Fruit fly (Drosophila melanogaster) whole organism, embryonic: ENCODE measurements around the gene CG43163.

Experiments used
- Antp ChIP-seq: fragments of 200-800 bp; sonication (Bioruptor generic); optimal IDR thresholded peaks from 3 replicates; lab custom pipeline; 2016; ENCODE audit warnings: missing biosample characterization, missing genetic modification characterization
- Atf6 ChIP-seq: fragments of 200-800 bp; sonication (Bioruptor generic); IDR thresholded peaks from 2 replicates; pipeline ENCODE4 v1.3.6; 2022; ENCODE audit warnings: missing biosample characterization, missing genetic modification characterization
- CG10654 ChIP-seq: fragments of 200-800 bp; sonication (Bioruptor generic); optimal IDR thresholded peaks from 2 replicates; lab custom pipeline; 2016; ENCODE audit warnings: missing biosample characterization, missing genetic modification characterization
- CG10979 ChIP-seq: fragments of 200-800 bp; sonication (Bioruptor generic); optimal IDR thresholded peaks from 2 replicates; lab custom pipeline; 2018; ENCODE audit warnings: missing biosample characterization, mild to moderate bottlenecking, missing genetic modification characterization, moderate library complexity
- CG11093 ChIP-seq: fragments of 200-800 bp; sonication (Bioruptor generic); IDR thresholded peaks from 3 replicates; pipeline ENCODE4 v1.3.6; 2022; ENCODE audit warnings: missing biosample characterization, missing genetic modification characterization
- CG11504 ChIP-seq: fragments of 200-800 bp; sonication (Bioruptor generic); optimal IDR thresholded peaks from 3 replicates; lab custom pipeline; 2019; ENCODE audit warnings: missing biosample characterization, mild to moderate bottlenecking, missing genetic modification characterization, moderate library complexity
- CG11696 ChIP-seq: fragments of 200-800 bp; sonication (Bioruptor generic); IDR thresholded peaks from 2 replicates; pipeline ENCODE4 v1.3.6; 2022; ENCODE audit warnings: missing biosample characterization, missing genetic modification characterization
- CG1233 ChIP-seq: fragments of 200-800 bp; sonication (Bioruptor generic); optimal IDR thresholded peaks from 4 replicates; lab custom pipeline; 2018; ENCODE audit warnings: missing biosample characterization, mild to moderate bottlenecking, missing genetic modification characterization
- CG12659 ChIP-seq: fragments of 200-800 bp; sonication (Bioruptor generic); optimal IDR thresholded peaks from 3 replicates; lab custom pipeline; 2017; ENCODE audit warnings: mild to moderate bottlenecking, missing biosample characterization, missing genetic modification reagents, missing genetic modification characterization
- CG12769 ChIP-seq: fragments of 200-800 bp; sonication (Bioruptor generic); optimal IDR thresholded peaks from 2 replicates; lab custom pipeline; 2019; ENCODE audit warnings: missing biosample characterization, mild to moderate bottlenecking, missing genetic modification characterization, moderate library complexity
- CG14860 ChIP-seq: fragments of 200-800 bp; sonication (Bioruptor generic); IDR thresholded peaks from 3 replicates; pipeline ENCODE4 v1.3.6; 2022; ENCODE audit warnings: missing biosample characterization, missing genetic modification characterization; ENCODE audit not compliant: partially characterized antibody
- CG15479 ChIP-seq: fragments of 200-800 bp; sonication (Bioruptor generic); optimal IDR thresholded peaks from 3 replicates; lab custom pipeline; 2019; ENCODE audit warnings: missing biosample characterization, mild to moderate bottlenecking, missing genetic modification characterization, moderate library complexity
- CG18262 ChIP-seq: fragments of 200-800 bp; optimal IDR thresholded peaks from 3 replicates; lab custom pipeline; 2019; ENCODE audit warnings: missing biosample characterization, mild to moderate bottlenecking, missing genetic modification characterization, moderate library complexity
- CG30403 ChIP-seq: fragments of 200-800 bp; sonication (Bioruptor generic); optimal IDR thresholded peaks from 3 replicates; lab custom pipeline; 2016; ENCODE audit warnings: missing biosample characterization, missing genetic modification characterization
- CG4617 ChIP-seq: fragments of 200-800 bp; sonication (Bioruptor generic); optimal IDR thresholded peaks from 3 replicates; lab custom pipeline; 2016; ENCODE audit warnings: missing biosample characterization, missing genetic modification characterization, borderline replicate concordance
- CG6254 ChIP-seq: fragments of 200-800 bp; sonication (Bioruptor generic); optimal IDR thresholded peaks from 3 replicates; lab custom pipeline; 2017; ENCODE audit warnings: mild to moderate bottlenecking, missing biosample characterization, missing genetic modification reagents, missing genetic modification characterization
- CG7745 ChIP-seq: fragments of 200-800 bp; sonication (Bioruptor generic); optimal IDR thresholded peaks from 2 replicates; lab custom pipeline; 2018; ENCODE audit warnings: missing biosample characterization, mild to moderate bottlenecking, missing genetic modification characterization, moderate library complexity
- CG7963 ChIP-seq: fragments of 200-800 bp; sonication (Bioruptor generic); IDR thresholded peaks from 3 replicates; pipeline ENCODE4 v1.3.6; 2022; ENCODE audit warnings: missing biosample characterization, missing genetic modification characterization; ENCODE audit not compliant: partially characterized antibody
- CG9437 ChIP-seq: fragments of 200-800 bp; sonication (Bioruptor generic); optimal IDR thresholded peaks from 2 replicates; lab custom pipeline; 2018; ENCODE audit warnings: missing biosample characterization, mild to moderate bottlenecking, missing genetic modification characterization
- CG9797 ChIP-seq: fragments of 200-800 bp; sonication (Bioruptor generic); optimal IDR thresholded peaks from 3 replicates; lab custom pipeline; 2018; ENCODE audit warnings: missing biosample characterization, mild to moderate bottlenecking, missing genetic modification characterization
- Camta ChIP-seq: fragments of 200-800 bp; sonication (Bioruptor generic); optimal IDR thresholded peaks from 2 replicates; lab custom pipeline; 2016; ENCODE audit warnings: missing biosample characterization, missing genetic modification characterization
- Dfd ChIP-seq, 2 experiments: fragments of >200 bp; optimal IDR thresholded peaks; 2 replicates each; lab custom pipeline; 2017; ENCODE audit warnings: missing biosample characterization in 2 of 2, missing genetic modification characterization in 2 of 2
- Hr3 ChIP-seq: fragments of 200-800 bp; sonication (Bioruptor generic); optimal IDR thresholded peaks from 3 replicates; lab custom pipeline; 2016; ENCODE audit warnings: missing biosample characterization, missing genetic modification characterization
- Jarid2 ChIP-seq: fragments of 200-800 bp; sonication (Bioruptor generic); optimal IDR thresholded peaks from 3 replicates; lab custom pipeline; 2017; ENCODE audit warnings: mild to moderate bottlenecking, missing biosample characterization, missing genetic modification reagents, missing genetic modification characterization
- MBD-R2 ChIP-seq: fragments of 200-800 bp; sonication (Bioruptor generic); IDR thresholded peaks from 2 replicates; pipeline ENCODE4 v1.3.6; 2022; ENCODE audit warnings: missing biosample characterization, missing genetic modification characterization
- Mad ChIP-seq: fragments of 200-800 bp; sonication (Bioruptor generic); optimal IDR thresholded peaks from 2 replicates; lab custom pipeline; 2016; ENCODE audit warnings: missing biosample characterization, missing genetic modification characterization
- Meics ChIP-seq: fragments of 200-800 bp; sonication (Bioruptor generic); optimal IDR thresholded peaks from 2 replicates; lab custom pipeline; 2017; ENCODE audit warnings: missing biosample characterization, mild to moderate bottlenecking, missing genetic modification characterization
- Mrtf ChIP-seq: fragments of 200-800 bp; sonication (Bioruptor generic); IDR thresholded peaks from 3 replicates; pipeline ENCODE4 v1.3.6; 2022; ENCODE audit warnings: missing biosample characterization, missing genetic modification characterization
- Oaz ChIP-seq: fragments of 200-800 bp; sonication (Bioruptor generic); IDR thresholded peaks from 2 replicates; pipeline ENCODE4 v1.3.6; 2022; ENCODE audit warnings: missing biosample characterization, missing genetic modification characterization
- Scr ChIP-seq: fragments of 200-800 bp; sonication (Bioruptor generic); IDR thresholded peaks from 2 replicates; pipeline ENCODE4 v1.3.6; 2022; ENCODE audit warnings: missing biosample characterization, missing genetic modification characterization; ENCODE audit not compliant: partially characterized antibody
- bab2 ChIP-seq: fragments of 200-800 bp; sonication (Bioruptor generic); optimal IDR thresholded peaks from 2 replicates; lab custom pipeline; 2016; ENCODE audit warnings: missing biosample characterization, missing genetic modification characterization
- crc ChIP-seq: fragments of 200-800 bp; sonication (Bioruptor generic); optimal IDR thresholded peaks from 2 replicates; lab custom pipeline; 2016; ENCODE audit warnings: missing biosample characterization, missing genetic modification characterization
- disco-r ChIP-seq: fragments of 200-800 bp; sonication (Bioruptor generic); optimal IDR thresholded peaks from 2 replicates; lab custom pipeline; 2016; ENCODE audit warnings: missing biosample characterization, missing genetic modification characterization
- dm ChIP-seq: fragments of 200-800 bp; sonication (Bioruptor generic); optimal IDR thresholded peaks from 3 replicates; lab custom pipeline; 2016; ENCODE audit warnings: missing biosample characterization, missing genetic modification characterization
- esg ChIP-seq: fragments of 200-800 bp; sonication (Bioruptor generic); conservative IDR thresholded peaks from 2 replicates; pipeline ENCODE4 v1.3.6; 2022; ENCODE audit warnings: missing biosample characterization, missing genetic modification characterization
- exex ChIP-seq: fragments of 200-800 bp; sonication (Bioruptor generic); optimal IDR thresholded peaks from 4 replicates; lab custom pipeline; 2018; ENCODE audit warnings: missing biosample characterization, mild to moderate bottlenecking, missing genetic modification characterization, moderate library complexity
- fd96Cb ChIP-seq: fragments of 200-800 bp; sonication (Bioruptor generic); optimal IDR thresholded peaks from 2 replicates; lab custom pipeline; 2018; ENCODE audit warnings: missing biosample characterization, mild to moderate bottlenecking, missing genetic modification characterization, moderate library complexity
- grau ChIP-seq: fragments of 200-800 bp; optimal IDR thresholded peaks from 3 replicates; lab custom pipeline; 2019; ENCODE audit warnings: missing biosample characterization, mild to moderate bottlenecking, missing genetic modification characterization, moderate library complexity
- gsb-n ChIP-seq: fragments of 200-800 bp; sonication (Bioruptor generic); optimal IDR thresholded peaks from 3 replicates; lab custom pipeline; 2018; ENCODE audit warnings: missing biosample characterization, mild to moderate bottlenecking, missing genetic modification characterization
- her ChIP-seq: fragments of 200-800 bp; sonication (Bioruptor generic); optimal IDR thresholded peaks from 2 replicates; lab custom pipeline; 2016; ENCODE audit warnings: missing biosample characterization, missing genetic modification characterization
- mam ChIP-seq: fragments of 200-800 bp; sonication (Bioruptor generic); optimal IDR thresholded peaks from 3 replicates; lab custom pipeline; 2016; ENCODE audit warnings: missing biosample characterization, missing genetic modification characterization
- nmo ChIP-seq: fragments of 200-800 bp; sonication (Bioruptor generic); optimal IDR thresholded peaks from 2 replicates; lab custom pipeline; 2018; ENCODE audit warnings: missing biosample characterization, mild to moderate bottlenecking, missing genetic modification characterization, moderate library complexity
- odd ChIP-seq: fragments of 200-800 bp; sonication (Bioruptor generic); optimal IDR thresholded peaks from 2 replicates; lab custom pipeline; 2017; ENCODE audit warnings: missing biosample characterization, mild to moderate bottlenecking, missing genetic modification characterization
- phol ChIP-seq: fragments of 200-800 bp; sonication (Bioruptor generic); optimal IDR thresholded peaks from 3 replicates; lab custom pipeline; 2018; ENCODE audit warnings: missing biosample characterization, mild to moderate bottlenecking, missing genetic modification characterization, moderate library complexity
- row ChIP-seq: fragments of 200-800 bp; sonication (Bioruptor generic); IDR thresholded peaks from 3 replicates; pipeline ENCODE4 v1.3.6; 2022; ENCODE audit warnings: missing biosample characterization, missing genetic modification characterization
- seq ChIP-seq: fragments of 200-800 bp; sonication (Bioruptor generic); IDR thresholded peaks from 2 replicates; pipeline ENCODE4 v1.3.6; 2022; ENCODE audit warnings: missing biosample characterization, missing genetic modification characterization
- tap ChIP-seq: fragments of 200-800 bp; optimal IDR thresholded peaks from 3 replicates; lab custom pipeline; 2019; ENCODE audit warnings: missing biosample characterization, mild to moderate bottlenecking, missing genetic modification characterization, moderate library complexity
- tx ChIP-seq: fragments of 200-800 bp; sonication (Bioruptor generic); optimal IDR thresholded peaks from 2 replicates; lab custom pipeline; 2016; ENCODE audit warnings: missing biosample characterization, missing genetic modification characterization
- usp ChIP-seq: fragments of >200 bp; optimal IDR thresholded peaks from 2 replicates; lab custom pipeline; 2017; ENCODE audit warnings: missing biosample characterization, missing genetic modification characterization

The CG43163 gene

dm6 chr3L:8441745-8442575 lies 65.0 kb downstream of the CG43163 start, which contains the start of gene Unr (continued):
- peak; percentile 66 for TF ChIP-seq odd (GFP tag; lab: Kevin White, UChicago)
- TF ChIP-seq CG12659 (GFP tag; lab: Kevin White, UChicago): peak; percentile 85
- peak; percentile 63 for TF ChIP-seq CG11504
- peak; percentile 78 for TF ChIP-seq nmo (GFP tag; lab: Kevin White, UChicago)
- peak; percentile 61 for TF ChIP-seq CG10979 (tag; lab: Kevin White, UChicago)
- TF ChIP-seq phol (tag; lab: Kevin White, UChicago): peak; percentile 99
- TF ChIP-seq disco-r: peak; percentile 63
- peak; percentile 39 for TF ChIP-seq Jarid2
- peak; percentile 77 for TF ChIP-seq Atf6
- peak; percentile 76 for TF ChIP-seq her (GFP tag; lab: Kevin White, UChicago)
- peak; percentile 58 for TF ChIP-seq CG9437
- TF ChIP-seq CG1233 (GFP tag; lab: Kevin White, UChicago): peak; percentile 87
- TF ChIP-seq Antp (GFP tag; lab: Kevin White, UChicago): peak; percentile 82
- TF ChIP-seq bab2 (GFP tag; lab: Kevin White, UChicago): peak; percentile 88
- TF ChIP-seq gsb-n: peak; percentile 49
- TF ChIP-seq esg (GFP tag; lab: Robert Waterston, UW): peak; percentile 56
- TF ChIP-seq CG30403 (GFP tag; lab: Kevin White, UChicago): peak; percentile 87
- TF ChIP-seq CG10654 (GFP tag; lab: Kevin White, UChicago): peak; percentile 74
- TF ChIP-seq Meics (GFP tag; lab: Kevin White, UChicago): peak; percentile 79
- TF ChIP-seq crc (GFP tag; lab: Kevin White, UChicago): peak; percentile 62
- peak; percentile 77 for TF ChIP-seq MBD-R2 (GFP tag; lab: Robert Waterston, UW)
- peak; percentile 67; the same call in 2 of the 3 replicates for TF ChIP-seq Mrtf
- TF ChIP-seq CG11696 (GFP tag; lab: Robert Waterston, UW): peak; percentile 71
- peak; percentile 54 for TF ChIP-seq tap
- 0 out of 3 replicates have a peak, but pooled peaks have one; percentile 24 for TF ChIP-seq CG11093 (GFP tag; lab: Robert Waterston, UW)
- TF ChIP-seq CG9797 (GFP tag; lab: Kevin White, UChicago): peak; percentile 25
- no peak for TF ChIP-seq Scr
- peak; percentile 34 for TF ChIP-seq exex (tag; lab: Kevin White, UChicago)
- TF ChIP-seq Camta (GFP tag; lab: Kevin White, UChicago): peak; percentile 63
- TF ChIP-seq CG14860 (GFP tag; lab: Robert Waterston, UW): peak; percentile 15; the same call in 1 of the 3 replicates
- TF ChIP-seq CG7963 (GFP tag; lab: Robert Waterston, UW): no peak
- peak; percentile 49 for TF ChIP-seq tx (GFP tag; lab: Kevin White, UChicago)
- peak; percentile 32 for TF ChIP-seq CG6254
- TF ChIP-seq CG7745 (tag; lab: Kevin White, UChicago): no peak
- TF ChIP-seq grau (tag; lab: Kevin White, UChicago): peak; percentile 74
- no peak for TF ChIP-seq Dfd (GFP tag; optimal IDR thresholded peaks at IDR 0.05; lab: Kevin White, UChicago)
- TF ChIP-seq CG15479 (GFP tag; lab: Kevin White, UChicago): peak; percentile 73
- TF ChIP-seq Oaz: no peak
- TF ChIP-seq CG18262 (tag; lab: Kevin White, UChicago): peak; percentile 71
- peak; percentile 68 for TF ChIP-seq Hr3 (GFP tag; lab: Kevin White, UChicago)
- TF ChIP-seq Mad (GFP tag; lab: Kevin White, UChicago): peak; percentile 83
- TF ChIP-seq seq (GFP tag; lab: Robert Waterston, UW): no peak
- peak; percentile 79 for TF ChIP-seq CG12769 (tag; lab: Kevin White, UChicago)
- TF ChIP-seq usp (GFP tag; lab: Kevin White, UChicago): no peak
- peak; percentile 43 for TF ChIP-seq fd96Cb
- TF ChIP-seq CG4617: peak; percentile 70
- peak; percentile 91 for TF ChIP-seq mam (GFP tag; lab: Kevin White, UChicago)
- peak; percentile 69 for TF ChIP-seq dm (GFP tag; lab: Kevin White, UChicago)
- TF ChIP-seq row (GFP tag; lab: Robert Waterston, UW): peak; percentile 86
